Worm (Caenorhabditis elegans): ENCODE measurements around the gene cyp-32B1.

DNA sequence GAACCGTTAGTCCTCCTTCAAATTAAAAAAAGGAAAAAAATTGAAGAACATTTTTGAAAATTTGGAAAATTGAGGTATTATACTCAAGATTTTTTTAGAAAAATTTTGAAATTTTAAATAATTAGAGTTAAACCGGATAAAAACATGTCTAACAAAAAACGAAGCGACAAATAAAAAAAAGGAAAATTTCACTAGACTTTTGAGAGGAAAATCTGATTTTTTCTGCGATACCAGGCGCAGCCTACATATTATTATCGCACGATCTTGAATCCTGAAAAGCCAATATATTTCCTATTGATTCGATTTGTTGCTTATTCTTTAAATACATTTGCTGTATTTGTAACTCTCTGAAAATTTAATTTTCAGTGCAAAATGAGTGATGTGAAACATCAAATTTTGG lies 14.1 kb upstream of the cyp-32B1 start, which contains the start of gene nstp-8:
- TF ChIP-seq fkh-10 (GFP tag; optimal IDR thresholded peaks at IDR 0.05), result no peak
- TF ChIP-seq skn-1 (tag; optimal IDR thresholded peaks at IDR 0.05), result no peak
- TF ChIP-seq snpc-4 (tag; optimal IDR thresholded peaks at IDR 0.05), result no peak
